Worm (Caenorhabditis elegans) whole organism, L4 larva: ENCODE data around the gene cdh-7.
"Not testable (repeated sequence)": the region's sequence is repeated elsewhere in the genome, so short reads cannot be mapped to it uniquely, and the experiment has no call there.

Source experiments
- D1046.2 ChIP-seq: fragments of 200-800 bp; sonication (Bioruptor generic); IDR thresholded peaks from 2 replicates; pipeline ENCODE4 v1.3.6; 2022; ENCODE audit warnings: missing genetic modification characterization, missing compliant biosample characterization
- F10B5.3 ChIP-seq: sonication (generic microtip); optimal IDR thresholded peaks from 2 replicates; lab custom pipeline; 2016; ENCODE audit warnings: mild to moderate bottlenecking, missing genetic modification characterization, missing compliant biosample characterization
- F26F4.8 ChIP-seq: fragments of 200-800 bp; sonication (Bioruptor generic); conservative IDR thresholded peaks from 2 replicates; pipeline ENCODE4 v1.3.6; 2022; ENCODE audit warnings: missing genetic modification characterization, missing compliant biosample characterization
- F49E8.2 ChIP-seq: sonication (generic microtip); optimal IDR thresholded peaks from 2 replicates; lab custom pipeline; 2016; ENCODE audit warnings: missing compliant biosample characterization, mild to moderate bottlenecking, missing genetic modification characterization, borderline replicate concordance
- T20F7.1 ChIP-seq: fragments of 200-800 bp; sonication (Bioruptor generic); optimal IDR thresholded peaks from 2 replicates; lab custom pipeline; 2018; ENCODE audit warnings: mild to moderate bottlenecking, missing genetic modification characterization, missing compliant biosample characterization
- Y105C5A.15 ChIP-seq: fragments of 200-800 bp; sonication (Bioruptor generic); IDR thresholded peaks from 2 replicates; pipeline ENCODE4 v1.3.6; 2022; ENCODE audit warnings: missing genetic modification characterization, missing compliant biosample characterization
- Y48G9A.11 ChIP-seq: fragments of 200-800 bp; sonication (Bioruptor generic); IDR thresholded peaks from 2 replicates; pipeline ENCODE4 v1.3.6; 2022; ENCODE audit warnings: missing genetic modification reagents, missing genetic modification characterization, missing compliant biosample characterization
- Y75B8A.6 ChIP-seq: fragments of 200-800 bp; sonication (Bioruptor generic); IDR thresholded peaks from 2 replicates; pipeline ENCODE4 v1.3.6; 2022; ENCODE audit warnings: missing genetic modification reagents, missing genetic modification characterization, missing compliant biosample characterization
- ZK337.2 ChIP-seq: fragments of 200-800 bp; sonication (Bioruptor generic); IDR thresholded peaks from 2 replicates; pipeline ENCODE4 v1.3.6; 2022; ENCODE audit warnings: missing genetic modification reagents, missing genetic modification characterization, missing compliant biosample characterization
- arid-1 ChIP-seq: fragments of 200-800 bp; sonication (Bioruptor generic); conservative IDR thresholded peaks from 2 replicates; pipeline ENCODE4 v1.3.6; 2022; ENCODE audit warnings: missing genetic modification reagents, missing genetic modification characterization, missing compliant biosample characterization
- ceh-20 ChIP-seq: fragments of 200-800 bp; sonication (Bioruptor generic); IDR thresholded peaks from 2 replicates; pipeline ENCODE4 v1.3.6; 2022; ENCODE audit warnings: missing genetic modification reagents, missing genetic modification characterization, missing compliant biosample characterization
- daf-12 ChIP-seq: fragments of 150-350 bp; optimal IDR thresholded peaks from 2 replicates; lab custom pipeline; 2014; ENCODE audit warnings: missing biosample characterization, missing genetic modification reagents, missing genetic modification characterization
- daf-19 ChIP-seq: fragments of 200-800 bp; sonication (Bioruptor generic); conservative IDR thresholded peaks from 2 replicates; pipeline ENCODE4 v1.3.6; 2022; ENCODE audit warnings: missing genetic modification characterization, missing compliant biosample characterization
- daf-8 ChIP-seq: fragments of 200-800 bp; sonication (Bioruptor generic); IDR thresholded peaks from 2 replicates; pipeline ENCODE4 v1.3.6; 2022; ENCODE audit warnings: missing genetic modification characterization, missing compliant biosample characterization
- dmd-6 ChIP-seq: fragments of 200-800 bp; sonication (Bioruptor generic); IDR thresholded peaks from 2 replicates; pipeline ENCODE4 v1.3.6; 2022; ENCODE audit warnings: missing genetic modification reagents, missing genetic modification characterization, missing compliant biosample characterization
- egl-43 ChIP-seq: fragments of 200-800 bp; sonication (Bioruptor generic); IDR thresholded peaks from 2 replicates; pipeline ENCODE4 v1.3.6; 2022; ENCODE audit warnings: missing genetic modification reagents, missing genetic modification characterization, missing compliant biosample characterization
- fos-1 ChIP-seq: fragments of 150-350 bp; optimal IDR thresholded peaks from 2 replicates; lab custom pipeline; 2014; ENCODE audit warnings: missing biosample characterization, missing genetic modification characterization
- gei-8 ChIP-seq: fragments of 200-800 bp; sonication (Bioruptor generic); optimal IDR thresholded peaks from 2 replicates; lab custom pipeline; 2018; ENCODE audit warnings: mild to moderate bottlenecking, missing genetic modification characterization, missing compliant biosample characterization
- hif-1 ChIP-seq, 2 experiments: sonication (generic microtip); optimal IDR thresholded peaks; 2 replicates each; lab custom pipeline; 2016 to 2017; ENCODE audit warnings: missing compliant biosample characterization in 2 of 2, missing genetic modification characterization in 2 of 2, missing genetic modification reagents in 2 of 2, missing genotype in 2 of 2, mild to moderate bottlenecking in 1 of 2
- hmg-1.1 ChIP-seq: fragments of 200-800 bp; sonication (Bioruptor generic); IDR thresholded peaks from 2 replicates; pipeline ENCODE4 v1.3.6; 2022; ENCODE audit warnings: missing genetic modification reagents, missing genetic modification characterization, missing compliant biosample characterization
- lim-7 ChIP-seq: fragments of 200-800 bp; sonication (Bioruptor generic); IDR thresholded peaks from 2 replicates; pipeline ENCODE4 v1.3.6; 2022; ENCODE audit warnings: missing genetic modification characterization, missing compliant biosample characterization
- lin-29 ChIP-seq: fragments of 200-800 bp; sonication (Bioruptor generic); IDR thresholded peaks from 2 replicates; pipeline ENCODE4 v1.3.6; 2022; ENCODE audit warnings: missing genetic modification reagents, missing genetic modification characterization, missing compliant biosample characterization
- lin-38 ChIP-seq: fragments of 200-800 bp; sonication (Bioruptor generic); IDR thresholded peaks from 2 replicates; pipeline ENCODE4 v1.3.6; 2022; ENCODE audit warnings: missing genetic modification reagents, missing genetic modification characterization, missing compliant biosample characterization
- lir-3 ChIP-seq: sonication (generic microtip); optimal IDR thresholded peaks from 2 replicates; lab custom pipeline; 2016; ENCODE audit warnings: mild to moderate bottlenecking, missing genetic modification characterization, missing compliant biosample characterization
- madf-5 ChIP-seq, 2 experiments: fragments of 200-800 bp; sonication (Bioruptor generic); IDR thresholded peaks; 2 replicates each; pipeline ENCODE4 v1.3.6; 2022; ENCODE audit warnings: missing compliant biosample characterization in 2 of 2, missing genetic modification characterization in 2 of 2
- mdt-29 ChIP-seq: fragments of 200-800 bp; sonication (Bioruptor generic); IDR thresholded peaks from 2 replicates; pipeline ENCODE4 v1.3.6; 2022; ENCODE audit warnings: missing genetic modification reagents, missing genetic modification characterization, missing compliant biosample characterization
- mep-1 ChIP-seq: fragments of 150-350 bp; sonication (generic microtip); optimal IDR thresholded peaks from 3 replicates; lab custom pipeline; 2014; ENCODE audit warnings: missing biosample characterization, missing genetic modification characterization
- mes-2 ChIP-seq: sonication (generic microtip); optimal IDR thresholded peaks from 2 replicates; lab custom pipeline; 2016; ENCODE audit warnings: missing genotype, mild to moderate bottlenecking, missing genetic modification characterization, missing compliant biosample characterization; ENCODE audit not compliant: poor library complexity, severe bottlenecking
- nhr-25 ChIP-seq: sonication (generic microtip); optimal IDR thresholded peaks from 2 replicates; lab custom pipeline; 2017; ENCODE audit warnings: missing genetic modification characterization, mild to moderate bottlenecking, missing compliant biosample characterization, antibody characterized with exemption, moderate library complexity, borderline replicate concordance; ENCODE audit not compliant: insufficient read depth
- nhr-28 ChIP-seq: fragments of 150-350 bp; optimal IDR thresholded peaks from 2 replicates; lab custom pipeline; 2014; ENCODE audit warnings: missing biosample characterization, missing genetic modification characterization
- pha-4 ChIP-seq, 2 experiments: fragments of 150-350 bp in 1 of 2; fragments of 200-800 bp in 1 of 2; sonication (Bioruptor generic) in 1 of 2; IDR thresholded peaks in 1 of 2; optimal IDR thresholded peaks in 1 of 2; 2 replicates each; pipeline versions ENCODE4 v1.3.6 to Lab custom; 2014 to 2022; ENCODE audit warnings: missing genetic modification characterization in 2 of 2, missing genetic modification reagents in 2 of 2, missing biosample characterization in 1 of 2, missing compliant biosample characterization in 1 of 2
- php-3 ChIP-seq: fragments of 200-800 bp; sonication (Bioruptor generic); IDR thresholded peaks from 2 replicates; pipeline ENCODE4 v1.3.6; 2022; ENCODE audit warnings: missing genetic modification reagents, missing genetic modification characterization, missing compliant biosample characterization
- pqm-1 ChIP-seq: sonication (generic microtip); optimal IDR thresholded peaks from 2 replicates; lab custom pipeline; 2017; ENCODE audit warnings: missing biosample characterization, missing genetic modification characterization
- saeg-2 ChIP-seq: fragments of 200-800 bp; sonication (Bioruptor generic); IDR thresholded peaks from 2 replicates; pipeline ENCODE4 v1.3.6; 2022; ENCODE audit warnings: missing genetic modification reagents, missing genetic modification characterization, missing compliant biosample characterization
- skn-1 ChIP-seq: fragments of 150-350 bp; optimal IDR thresholded peaks from 2 replicates; lab custom pipeline; 2014; ENCODE audit warnings: missing biosample characterization, missing genetic modification characterization
- snpc-1.2 ChIP-seq: fragments of 200-800 bp; sonication (Bioruptor generic); IDR thresholded peaks from 2 replicates; pipeline ENCODE4 v1.3.6; 2022; ENCODE audit warnings: missing genetic modification reagents, missing genetic modification characterization, missing compliant biosample characterization
- spr-3 ChIP-seq: fragments of 200-800 bp; sonication (Bioruptor generic); optimal IDR thresholded peaks from 2 replicates; lab custom pipeline; 2018; ENCODE audit warnings: mild to moderate bottlenecking, missing genetic modification characterization, missing compliant biosample characterization
- tra-1 ChIP-seq: fragments of 200-800 bp; sonication (Bioruptor generic); IDR thresholded peaks from 2 replicates; pipeline ENCODE4 v1.3.6; 2022; ENCODE audit warnings: missing genetic modification reagents, missing genetic modification characterization, missing compliant biosample characterization
- unc-130 ChIP-seq: sonication (generic microtip); optimal IDR thresholded peaks from 2 replicates; lab custom pipeline; 2016; ENCODE audit warnings: missing genetic modification reagents, missing genetic modification characterization, missing compliant biosample characterization
- unc-39 ChIP-seq: sonication (generic microtip); optimal IDR thresholded peaks from 2 replicates; lab custom pipeline; 2017; ENCODE audit warnings: missing biosample characterization, missing genetic modification characterization
- vab-7 ChIP-seq: fragments of 200-800 bp; sonication (Bioruptor generic); IDR thresholded peaks from 2 replicates; pipeline ENCODE4 v1.3.6; 2022; ENCODE audit warnings: missing genetic modification reagents, missing genetic modification characterization, missing compliant biosample characterization
- ztf-7 ChIP-seq: fragments of 150-350 bp; optimal IDR thresholded peaks from 2 replicates; lab custom pipeline; 2014; ENCODE audit warnings: missing biosample characterization, missing genetic modification characterization

cdh-7 gene

DNA sequence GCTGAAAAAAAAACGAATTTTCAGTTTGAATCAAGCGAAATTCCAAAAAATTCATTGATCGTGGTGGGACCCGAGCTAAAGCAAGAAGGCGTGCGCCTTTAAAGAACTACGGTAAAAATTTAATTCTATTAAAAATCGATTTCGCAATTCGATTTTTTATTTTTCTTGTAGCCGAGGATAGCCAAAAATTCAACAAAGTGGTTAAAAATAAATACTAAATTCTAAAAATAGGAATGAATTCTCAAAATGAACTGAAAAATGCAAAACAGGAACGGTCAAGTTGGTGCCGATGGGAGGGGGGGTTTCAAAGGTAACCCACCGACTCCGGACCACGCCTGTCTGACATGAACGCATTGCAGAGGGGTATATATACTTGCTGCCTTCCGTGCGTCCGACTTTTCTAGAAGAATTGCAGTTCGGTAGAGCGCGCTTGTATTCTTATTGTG is 41.9 kb upstream of the cdh-7 start (continued):
- TF ChIP-seq skn-1 (no peak), Y105C5A.15 (no peak), pqm-1 (tag; lab: Kevin White, UChicago) (no peak), nhr-28 (peak; percentile 8), nhr-25 (tag; lab: Kevin White, UChicago) (no peak), lin-29 (GFP tag; lab: Robert Waterston, UW) (no peak), pha-4 (GFP tag; IDR thresholded peaks at IDR 0.05; lab: Robert Waterston, UW) (peak; percentile 40; the same call in 1 of the 2 replicates), pha-4 (tag; optimal IDR thresholded peaks at IDR 0.05; lab: Kevin White, UChicago) (no peak), vab-7 (GFP tag; lab: Robert Waterston, UW) (peak; percentile 53; the same call in 1 of the 2 replicates), daf-8 (GFP tag; lab: Robert Waterston, UW) (no peak), snpc-1.2 (no peak), php-3 (GFP tag; lab: Robert Waterston, UW) (no peak; the same call in 1 of the 2 replicates), ztf-7 (peak; percentile 39)
- TF ChIP-seq, all 104 proteins: peak for 45

DNA sequence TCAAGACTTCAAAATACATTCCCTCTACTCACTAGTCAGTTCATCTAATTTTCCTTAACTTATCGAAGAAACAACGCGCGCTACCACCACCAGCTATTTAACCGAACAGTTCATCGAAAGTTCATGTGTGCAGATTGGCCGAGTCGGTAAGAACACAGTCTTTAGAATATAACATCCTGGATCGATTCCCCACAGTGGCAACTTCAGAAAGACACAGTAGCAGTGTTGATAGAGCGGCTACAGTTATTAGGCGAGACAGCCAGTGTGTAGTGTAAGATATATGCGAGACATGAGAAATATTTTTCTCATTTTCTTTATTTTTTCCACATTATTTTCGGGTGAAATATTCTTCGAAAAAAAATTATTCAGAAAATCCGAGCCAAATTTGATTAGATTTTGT is 40.5 kb upstream of the cdh-7 start:
- TF ChIP-seq egl-43 (GFP tag; lab: Robert Waterston, UW) (peak; percentile 58; the same call in 1 of the 2 replicates), lim-7 (GFP tag; lab: Robert Waterston, UW) (peak; percentile 11; the same call in 1 of the 2 replicates), mdt-29 (GFP tag; lab: Robert Waterston, UW) (0 out of 2 replicates have a peak, but pooled peaks have one; percentile 56), Y48G9A.11 (GFP tag; lab: Robert Waterston, UW) (peak; percentile 9; the same call in 1 of the 2 replicates), lin-38 (GFP tag; lab: Robert Waterston, UW) (peak; percentile 65), F26F4.8 (GFP tag; lab: Robert Waterston, UW) (0 out of 2 replicates have a peak, but pooled peaks have one; percentile 47), mes-2 (tag; lab: Kevin White, UChicago) (peak; percentile 21), pha-4 (GFP tag; IDR thresholded peaks at IDR 0.05; lab: Robert Waterston, UW) (peak; percentile 46; the same call in 1 of the 2 replicates), hmg-1.1 (GFP tag; lab: Robert Waterston, UW) (0 out of 2 replicates have a peak, but pooled peaks have one; percentile 17), vab-7 (GFP tag; lab: Robert Waterston, UW) (peak; percentile 57), arid-1 (GFP tag; lab: Robert Waterston, UW) (peak; percentile 39; the same call in 1 of the 2 replicates), Y75B8A.6 (GFP tag; lab: Robert Waterston, UW) (0 out of 2 replicates have a peak, but pooled peaks have one; percentile 32), madf-5 (GFP tag; IDR thresholded peaks at IDR 0.05; lab: Robert Waterston, UW) (0 out of 4 replicates have a peak, but pooled peaks of 1 of the 2 experiments have one; percentile 58), dmd-6 (0 out of 2 replicates have a peak, but pooled peaks have one; percentile 8)
- not testable (repeated sequence) for TF ChIP-seq pha-4 (tag; optimal IDR thresholded peaks at IDR 0.05; lab: Kevin White, UChicago)

DNA sequence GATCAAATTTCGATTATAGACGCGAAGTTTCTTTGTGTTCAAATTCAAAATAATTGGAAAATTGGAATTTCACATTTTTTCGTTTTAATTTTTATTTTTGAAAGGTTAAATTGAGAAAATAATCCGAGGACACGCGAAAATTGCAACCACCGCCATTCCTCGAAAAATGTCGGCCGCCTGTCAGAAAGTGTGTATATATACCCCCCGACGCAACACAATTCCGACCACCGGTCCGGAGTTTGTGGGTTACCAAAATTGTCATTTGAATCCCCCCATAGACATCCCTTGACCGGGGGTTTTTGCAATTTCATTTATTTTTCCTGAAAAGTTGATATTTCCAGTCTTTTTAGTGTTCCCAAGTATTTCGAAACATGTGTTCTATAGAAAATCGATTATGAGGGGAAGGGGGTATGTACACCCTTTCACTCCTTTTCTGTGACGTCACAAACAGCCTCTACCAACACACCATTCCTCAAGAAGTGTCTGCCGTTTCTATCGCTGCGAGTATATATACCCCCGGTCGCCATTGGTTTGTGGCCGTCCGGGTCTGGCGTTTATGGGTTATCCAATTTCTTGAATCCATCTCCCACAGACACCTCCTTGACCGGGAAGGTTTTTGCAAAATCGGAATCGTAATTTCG is 38.6 kb upstream of the cdh-7 start, which contains the start of gene W01D2.3:
W01D2.3 (minus strand) TSS at position 51 of the 641 bp plus-strand sequence.
- no peak for TF ChIP-seq fos-1
- TF ChIP-seq Y75B8A.6 (GFP tag; lab: Robert Waterston, UW): no peak
- TF ChIP-seq pqm-1 (tag; lab: Kevin White, UChicago): no peak
- peak; percentile 21 for TF ChIP-seq F49E8.2 (tag; lab: Kevin White, UChicago)
- TF ChIP-seq F10B5.3 (tag; lab: Kevin White, UChicago): peak; percentile 61
- peak; percentile 87 for TF ChIP-seq spr-3 (GFP tag; lab: Kevin White, UChicago)
- peak; percentile 71; the same call in 1 of the 2 replicates for TF ChIP-seq D1046.2 (GFP tag; lab: Robert Waterston, UW)
- TF ChIP-seq gei-8: peak; percentile 72
- peak; percentile 85; the same call in 1 of the 2 replicates for TF ChIP-seq daf-19 (GFP tag; lab: Robert Waterston, UW)
- TF ChIP-seq lim-7 (GFP tag; lab: Robert Waterston, UW): peak; percentile 74; the same call in 1 of the 2 replicates
- TF ChIP-seq egl-43 (GFP tag; lab: Robert Waterston, UW): peak; percentile 67
- peak; percentile 79 for TF ChIP-seq lin-38 (GFP tag; lab: Robert Waterston, UW)
- peak; percentile 77 for TF ChIP-seq lir-3 (tag; lab: Kevin White, UChicago)
- peak; percentile 80 for TF ChIP-seq mep-1 (tag; lab: Kevin White, UChicago)
- TF ChIP-seq hif-1 (tag; optimal IDR thresholded peaks at IDR 0.05; lab: Kevin White, UChicago): peak in 1 of 2 experiments; percentile 65
- peak; percentile 61; the same call in 1 of the 2 replicates for TF ChIP-seq ZK337.2 (GFP tag; lab: Robert Waterston, UW)
- TF ChIP-seq tra-1 (GFP tag; lab: Robert Waterston, UW): peak; percentile 71; the same call in 1 of the 2 replicates
- TF ChIP-seq saeg-2 (GFP tag; lab: Robert Waterston, UW): peak; percentile 71; the same call in 1 of the 2 replicates
- no peak for TF ChIP-seq unc-39 (tag; lab: Kevin White, UChicago)
- peak; percentile 38; the same call in 1 of the 2 replicates for TF ChIP-seq lin-29 (GFP tag; lab: Robert Waterston, UW)
- no peak for TF ChIP-seq unc-130
- TF ChIP-seq ceh-20: no peak; the same call in 1 of the 2 replicates
- TF ChIP-seq T20F7.1 (GFP tag; lab: Kevin White, UChicago): no peak
- TF ChIP-seq daf-12: no peak
